Worm (Caenorhabditis elegans) whole organism, young adult: Measurements from ENCODE around the gene gpr-2.

Experiments
- B0336.3 ChIP-seq: fragments of 200-800 bp; sonication (Bioruptor generic); IDR thresholded peaks from 2 replicates; pipeline ENCODE4 v1.3.6; 2022; ENCODE audit warnings: missing genetic modification characterization, missing compliant biosample characterization
- D2030.7 ChIP-seq: fragments of 200-800 bp; sonication (Bioruptor generic); IDR thresholded peaks from 2 replicates; pipeline ENCODE4 v1.3.6; 2022; ENCODE audit warnings: missing genetic modification reagents, missing genetic modification characterization, missing compliant biosample characterization
- F10E7.11 ChIP-seq: sonication (generic microtip); optimal IDR thresholded peaks from 2 replicates; lab custom pipeline; 2017; ENCODE audit warnings: mild to moderate bottlenecking, missing genetic modification characterization, moderate library complexity, missing compliant biosample characterization
- F37B4.10 ChIP-seq: fragments of 200-800 bp; sonication (Bioruptor generic); IDR thresholded peaks from 2 replicates; pipeline ENCODE4 v1.3.6; 2022; ENCODE audit warnings: missing genetic modification characterization, missing compliant biosample characterization
- F39B2.1 ChIP-seq: fragments of 200-800 bp; sonication (Bioruptor generic); IDR thresholded peaks from 2 replicates; pipeline ENCODE4 v1.3.6; 2022; ENCODE audit warnings: missing genetic modification reagents, missing genetic modification characterization, missing compliant biosample characterization
- F52B5.7 ChIP-seq: sonication (generic microtip); optimal IDR thresholded peaks from 2 replicates; lab custom pipeline; 2016; ENCODE audit warnings: mild to moderate bottlenecking, missing genetic modification characterization, missing compliant biosample characterization
- F55B11.4 ChIP-seq: sonication (generic microtip); optimal IDR thresholded peaks from 2 replicates; lab custom pipeline; 2016; ENCODE audit warnings: missing compliant biosample characterization, missing genetic modification characterization, borderline replicate concordance; ENCODE audit not compliant: insufficient read depth
- F57A8.1 ChIP-seq: fragments of 200-800 bp; sonication (Bioruptor generic); optimal IDR thresholded peaks from 2 replicates; lab custom pipeline; 2018; ENCODE audit warnings: mild to moderate bottlenecking, missing genetic modification characterization, moderate library complexity, missing compliant biosample characterization
- K11D2.4 ChIP-seq: fragments of 200-800 bp; sonication (Bioruptor generic); IDR thresholded peaks from 2 replicates; pipeline ENCODE4 v1.3.6; 2022; ENCODE audit warnings: missing genetic modification reagents, missing genetic modification characterization, missing compliant biosample characterization
- T07F8.4 ChIP-seq: sonication (generic microtip); optimal IDR thresholded peaks from 2 replicates; lab custom pipeline; 2016; ENCODE audit warnings: mild to moderate bottlenecking, missing genetic modification characterization, moderate library complexity, missing compliant biosample characterization
- T26A5.8 ChIP-seq: sonication (generic microtip); optimal IDR thresholded peaks from 2 replicates; lab custom pipeline; 2016; ENCODE audit warnings: missing genetic modification characterization, missing compliant biosample characterization
- Y79H2A.3 ChIP-seq: fragments of 200-800 bp; sonication (Bioruptor generic); conservative IDR thresholded peaks from 2 replicates; pipeline ENCODE4 v1.3.6; 2022; ENCODE audit warnings: missing genetic modification reagents, missing genetic modification characterization, missing compliant biosample characterization
- Y95B8A.8 ChIP-seq: fragments of 200-800 bp; sonication (Bioruptor generic); IDR thresholded peaks from 2 replicates; pipeline ENCODE4 v1.3.6; 2022; ENCODE audit warnings: missing genetic modification reagents, missing genetic modification characterization, missing compliant biosample characterization
- bed-1 ChIP-seq: fragments of 200-800 bp; sonication (Bioruptor generic); IDR thresholded peaks from 2 replicates; pipeline ENCODE4 v1.3.6; 2022; ENCODE audit warnings: missing genetic modification reagents, missing genetic modification characterization, missing compliant biosample characterization
- cebp-1 ChIP-seq, 2 experiments: fragments of 200-800 bp in 1 of 2; sonication (Bioruptor generic) in 1 of 2; sonication (generic microtip) in 1 of 2; IDR thresholded peaks in 1 of 2; optimal IDR thresholded peaks in 1 of 2; 2 replicates each; pipeline versions ENCODE4 v1.3.6 to Lab custom; 2017 to 2022; ENCODE audit warnings: missing compliant biosample characterization in 2 of 2, missing genetic modification characterization in 2 of 2, mild to moderate bottlenecking in 1 of 2, missing genetic modification reagents in 1 of 2, moderate library complexity in 1 of 2
- ceh-27 ChIP-seq: fragments of 200-800 bp; sonication (Bioruptor generic); optimal IDR thresholded peaks from 2 replicates; lab custom pipeline; 2018; ENCODE audit warnings: mild to moderate bottlenecking, missing genetic modification characterization, moderate library complexity, missing compliant biosample characterization
- ceh-91 ChIP-seq: fragments of 200-800 bp; sonication (Bioruptor generic); IDR thresholded peaks from 2 replicates; pipeline ENCODE4 v1.3.6; 2022; ENCODE audit warnings: missing genetic modification reagents, missing genetic modification characterization, missing compliant biosample characterization
- dpff-1 ChIP-seq: sonication (generic microtip); optimal IDR thresholded peaks from 2 replicates; lab custom pipeline; 2017; ENCODE audit warnings: mild to moderate bottlenecking, missing genetic modification characterization, missing compliant biosample characterization
- fkh-3 ChIP-seq: sonication (generic microtip); optimal IDR thresholded peaks from 2 replicates; lab custom pipeline; 2016; ENCODE audit warnings: mild to moderate bottlenecking, missing genetic modification characterization, missing compliant biosample characterization
- hlh-12 ChIP-seq: sonication (generic microtip); optimal IDR thresholded peaks from 2 replicates; lab custom pipeline; 2016; ENCODE audit warnings: missing genetic modification characterization, missing compliant biosample characterization
- hmg-1.2 ChIP-seq: fragments of 200-800 bp; sonication (Bioruptor generic); IDR thresholded peaks from 2 replicates; pipeline ENCODE4 v1.3.6; 2022; ENCODE audit warnings: missing genetic modification reagents, missing genetic modification characterization, missing compliant biosample characterization
- hrde-1 ChIP-seq: sonication (generic microtip); optimal IDR thresholded peaks from 2 replicates; lab custom pipeline; 2016; ENCODE audit warnings: missing genetic modification characterization, mild to moderate bottlenecking, missing compliant biosample characterization, moderate library complexity, missing genotype, missing genetic modification reagents, borderline replicate concordance
- hsf-1 ChIP-seq: fragments of 200-800 bp; sonication (Bioruptor generic); IDR thresholded peaks from 2 replicates; pipeline ENCODE4 v1.3.6; 2022; ENCODE audit warnings: missing genetic modification reagents, missing genetic modification characterization, missing compliant biosample characterization
- let-526 ChIP-seq: fragments of 200-800 bp; sonication (Bioruptor generic); IDR thresholded peaks from 2 replicates; pipeline ENCODE4 v1.3.6; 2022; ENCODE audit warnings: missing genetic modification reagents, missing genetic modification characterization, missing compliant biosample characterization
- lin-26 ChIP-seq: fragments of 200-800 bp; sonication (Bioruptor generic); IDR thresholded peaks from 2 replicates; pipeline ENCODE4 v1.3.6; 2022; ENCODE audit warnings: missing genetic modification reagents, missing genetic modification characterization, missing compliant biosample characterization
- lin-40 ChIP-seq: sonication (generic microtip); optimal IDR thresholded peaks from 2 replicates; lab custom pipeline; 2016; ENCODE audit warnings: missing genetic modification characterization, mild to moderate bottlenecking, missing compliant biosample characterization, missing genotype, missing genetic modification reagents
- lsl-1 ChIP-seq: fragments of 200-800 bp; sonication (Bioruptor generic); optimal IDR thresholded peaks from 2 replicates; lab custom pipeline; 2018; ENCODE audit warnings: mild to moderate bottlenecking, missing genetic modification characterization, moderate library complexity, missing compliant biosample characterization
- lsy-27 ChIP-seq: sonication (generic microtip); optimal IDR thresholded peaks from 2 replicates; lab custom pipeline; 2017; ENCODE audit warnings: missing genetic modification characterization, mild to moderate bottlenecking, missing compliant biosample characterization, antibody characterized with exemption, missing genotype, borderline replicate concordance; ENCODE audit not compliant: insufficient read depth
- madf-10 ChIP-seq: sonication (generic microtip); optimal IDR thresholded peaks from 2 replicates; lab custom pipeline; 2016; ENCODE audit warnings: mild to moderate bottlenecking, missing genetic modification characterization, missing compliant biosample characterization
- mcd-1 ChIP-seq: fragments of 200-800 bp; sonication (Bioruptor generic); IDR thresholded peaks from 2 replicates; pipeline ENCODE4 v1.3.6; 2022; ENCODE audit warnings: missing genetic modification reagents, missing genetic modification characterization, missing compliant biosample characterization
- mes-4 ChIP-seq: sonication (generic microtip); optimal IDR thresholded peaks from 2 replicates; lab custom pipeline; 2016; ENCODE audit warnings: missing genotype, missing genetic modification characterization, missing compliant biosample characterization
- pbrm-1 ChIP-seq: fragments of 200-800 bp; sonication (Bioruptor generic); IDR thresholded peaks from 2 replicates; pipeline ENCODE4 v1.3.6; 2022; ENCODE audit warnings: missing genetic modification reagents, missing genetic modification characterization, missing compliant biosample characterization
- pha-4 ChIP-seq: fragments of 150-350 bp; sonication (generic microtip); optimal IDR thresholded peaks from 2 replicates; lab custom pipeline; 2014; ENCODE audit warnings: missing biosample characterization, missing genetic modification reagents, missing genetic modification characterization
- rec-8 ChIP-seq, 2 experiments: sonication (generic microtip); optimal IDR thresholded peaks; 2 replicates each; lab custom pipeline; 2016; ENCODE audit warnings: mild to moderate bottlenecking in 2 of 2, missing genetic modification characterization in 2 of 2, missing genetic modification reagents in 2 of 2, missing genotype in 2 of 2, missing biosample characterization in 1 of 2, missing compliant biosample characterization in 1 of 2, moderate library complexity in 1 of 2
- snpc-1.3 ChIP-seq: sonication (generic microtip); optimal IDR thresholded peaks from 2 replicates; lab custom pipeline; 2017; ENCODE audit warnings: missing genetic modification characterization, mild to moderate bottlenecking, missing compliant biosample characterization, antibody characterized with exemption, moderate library complexity, missing genotype, missing genetic modification reagents; ENCODE audit not compliant: insufficient read depth
- snpc-3.4 ChIP-seq: sonication (generic microtip); optimal IDR thresholded peaks from 2 replicates; lab custom pipeline; 2017; ENCODE audit warnings: missing genetic modification characterization, mild to moderate bottlenecking, missing compliant biosample characterization, antibody characterized with exemption, moderate library complexity, missing genotype, missing genetic modification reagents
- snpc-4 ChIP-seq, 5 experiments: fragments of 150-350 bp in 1 of 5; sonication (generic microtip) in 4 of 5; optimal IDR thresholded peaks; 2 replicates each; lab custom pipeline; 2014 to 2018; ENCODE audit warnings: missing genetic modification characterization in 5 of 5, missing biosample characterization in 3 of 5, antibody characterized with exemption in 2 of 5, mild to moderate bottlenecking in 2 of 5, missing compliant biosample characterization in 2 of 5, missing genotype in 2 of 5, moderate library complexity in 2 of 5, missing genetic modification reagents in 1 of 5
- tbx-9 ChIP-seq: sonication (generic microtip); optimal IDR thresholded peaks from 2 replicates; lab custom pipeline; 2016; ENCODE audit warnings: borderline replicate concordance, missing genetic modification characterization, inconsistent platforms, missing compliant biosample characterization
- unc-130 ChIP-seq: sonication (generic microtip); optimal IDR thresholded peaks from 2 replicates; lab custom pipeline; 2016; ENCODE audit warnings: missing genetic modification reagents, missing genetic modification characterization, missing compliant biosample characterization
- unc-62 ChIP-seq: fragments of 150-350 bp; optimal IDR thresholded peaks from 2 replicates; lab custom pipeline; 2014; ENCODE audit warnings: missing biosample characterization, missing genetic modification reagents, missing genetic modification characterization
- ztf-22 ChIP-seq: fragments of 200-800 bp; sonication (Bioruptor generic); optimal IDR thresholded peaks from 2 replicates; lab custom pipeline; 2018; ENCODE audit warnings: mild to moderate bottlenecking, missing genetic modification characterization, moderate library complexity, missing compliant biosample characterization
- ztf-28 ChIP-seq: fragments of 200-800 bp; sonication (Bioruptor generic); IDR thresholded peaks from 2 replicates; pipeline ENCODE4 v1.3.6; 2022; ENCODE audit warnings: missing genetic modification reagents, missing genetic modification characterization, missing compliant biosample characterization

Gene gpr-2

ce11 chrIII:9366971-9367370 lies 26.0 kb downstream of the gpr-2 start, which contains the start of gene crn-6:
Gene crn-6, plus strand, starts transcription at chrIII:9367271.
- TF ChIP-seq snpc-3.4 (tag; lab: Kevin White, UChicago) (no peak), hsf-1 (GFP tag; lab: Robert Waterston, UW) (no peak), fkh-3 (tag; lab: Kevin White, UChicago) (no peak), let-526 (no peak), hmg-1.2 (GFP tag; lab: Robert Waterston, UW) (no peak), unc-62 (no peak), lin-40 (no peak)

DNA sequence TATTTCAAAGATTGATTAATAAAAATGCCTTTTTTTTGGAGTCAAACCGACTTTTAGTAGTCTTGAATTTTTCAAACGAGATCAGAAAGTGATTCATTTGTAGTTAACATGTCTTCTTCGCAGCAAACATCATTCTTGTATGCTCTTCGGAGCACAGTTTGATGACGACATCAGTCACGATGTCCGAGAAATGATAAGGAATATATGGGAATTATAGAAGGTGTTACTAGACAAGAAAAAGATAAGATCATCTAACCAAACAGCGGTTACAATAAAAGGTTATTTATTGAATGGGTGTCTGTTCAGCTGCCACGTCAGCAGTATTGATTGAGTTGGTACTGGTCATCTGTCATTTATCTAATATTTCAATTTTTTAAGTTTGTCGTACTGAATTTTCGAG lies 26.6 kb downstream of the gpr-2 start:
- no peak for TF ChIP-seq lin-26
- no peak for TF ChIP-seq lin-40
- TF ChIP-seq ztf-22 (GFP tag; lab: Kevin White, UChicago): no peak
- no peak for TF ChIP-seq D2030.7 (GFP tag; lab: Robert Waterston, UW)
- no peak for TF ChIP-seq F52B5.7 (tag; lab: Kevin White, UChicago)
- no peak for TF ChIP-seq F10E7.11 (tag; lab: Kevin White, UChicago)
- no peak for TF ChIP-seq B0336.3 (GFP tag; lab: Robert Waterston, UW)
- TF ChIP-seq Y95B8A.8 (GFP tag; lab: Robert Waterston, UW): no peak
- no peak for TF ChIP-seq tbx-9 (tag; lab: Kevin White, UChicago)
- TF ChIP-seq snpc-4 (GFP tag; optimal IDR thresholded peaks at IDR 0.05; lab: Kevin White, UChicago): no peak
- TF ChIP-seq snpc-4 (tag; optimal IDR thresholded peaks at IDR 0.05; lab: Kevin White, UChicago): no peak
- no peak for TF ChIP-seq F39B2.1 (GFP tag; lab: Robert Waterston, UW)
- no peak for TF ChIP-seq hlh-12
- TF ChIP-seq lsl-1 (GFP tag; lab: Kevin White, UChicago): no peak
- TF ChIP-seq hmg-1.2 (GFP tag; lab: Robert Waterston, UW): no peak
- no peak for TF ChIP-seq pha-4
- no peak for TF ChIP-seq F37B4.10 (GFP tag; lab: Robert Waterston, UW)
- TF ChIP-seq ceh-27 (GFP tag; lab: Kevin White, UChicago): no peak
- no peak for TF ChIP-seq T26A5.8 (tag; lab: Kevin White, UChicago)
- TF ChIP-seq F57A8.1 (GFP tag; lab: Kevin White, UChicago): no peak

ce11 chrIII:9361228-9361627 lies 31.7 kb downstream of the gpr-2 start, which contains the start of gene flp-25:
Gene flp-25, plus strand, starts transcription at chrIII:9361528.
- TF ChIP-seq cebp-1 (GFP tag; IDR thresholded peaks at IDR 0.05; lab: Robert Waterston, UW) (no peak), cebp-1 (tag; optimal IDR thresholded peaks at IDR 0.05; lab: Kevin White, UChicago) (no peak), ceh-91 (GFP tag; lab: Robert Waterston, UW) (no peak), F10E7.11 (tag; lab: Kevin White, UChicago) (no peak), mes-4 (no peak), pbrm-1 (GFP tag; lab: Robert Waterston, UW) (no peak), K11D2.4 (GFP tag; lab: Robert Waterston, UW) (no peak)
- TF ChIP-seq, all 124 proteins: peak for 0

- TF ChIP-seq snpc-1.3 (tag; lab: Kevin White, UChicago) (no peak), tbx-9 (tag; lab: Kevin White, UChicago) (no peak), F37B4.10 (GFP tag; lab: Robert Waterston, UW) (no peak), unc-130 (no peak), hrde-1 (tag; lab: Kevin White, UChicago) (no peak), F55B11.4 (tag; lab: Kevin White, UChicago) (no peak), lsy-27 (tag; lab: Kevin White, UChicago) (no peak), mcd-1 (GFP tag; lab: Robert Waterston, UW) (no peak), Y79H2A.3 (no peak), ztf-28 (GFP tag; lab: Robert Waterston, UW) (no peak), madf-10 (tag; lab: Kevin White, UChicago) (no peak), T07F8.4 (tag; lab: Kevin White, UChicago) (no peak), dpff-1 (tag; lab: Kevin White, UChicago) (no peak), bed-1 (GFP tag; lab: Robert Waterston, UW) (no peak), F10E7.11 (tag; lab: Kevin White, UChicago) (no peak), rec-8 (tag; optimal IDR thresholded peaks at IDR 0.05; lab: Kevin White, UChicago) (no peak), snpc-3.4 (tag; lab: Kevin White, UChicago) (no peak)
- TF ChIP-seq, all 124 proteins: peak for 0
Measured at ce11 chrIII:9359060-9359459, 33.9 kb downstream of the gpr-2 start, which contains the start of gene K04H4.5. Gene K04H4.5, plus strand, starts transcription at chrIII:9359360.
